Worm (Caenorhabditis elegans) whole organism, L3 larva: ENCODE data around the gene ZC190.4.

Experiments
- ZK546.5 ChIP-seq: sonication (generic microtip); optimal IDR thresholded peaks from 2 replicates; lab custom pipeline; 2017; ENCODE audit warnings: missing biosample characterization, missing genetic modification characterization
- ama-1 ChIP-seq: fragments of 150-350 bp; optimal IDR thresholded peaks from 2 replicates; lab custom pipeline; 2018
- ceh-16 ChIP-seq: sonication (generic microtip); optimal IDR thresholded peaks from 2 replicates; lab custom pipeline; 2017; ENCODE audit warnings: missing biosample characterization, missing genetic modification characterization
- ceh-28 ChIP-seq: fragments of 150-350 bp; optimal IDR thresholded peaks from 2 replicates; lab custom pipeline; 2014; ENCODE audit warnings: missing biosample characterization, missing genetic modification reagents, missing genetic modification characterization
- ceh-82 ChIP-seq: fragments of 150-350 bp; optimal IDR thresholded peaks from 2 replicates; lab custom pipeline; 2014; ENCODE audit warnings: missing biosample characterization, missing genetic modification characterization
- daf-12 ChIP-seq: fragments of 150-350 bp; optimal IDR thresholded peaks from 2 replicates; lab custom pipeline; 2014; ENCODE audit warnings: missing biosample characterization, missing genetic modification reagents, missing genetic modification characterization
- egl-27 ChIP-seq: sonication (generic microtip); optimal IDR thresholded peaks from 4 replicates; lab custom pipeline; 2017; ENCODE audit warnings: missing biosample characterization, missing genetic modification reagents, missing genetic modification characterization
- elt-1 ChIP-seq: fragments of 150-350 bp; optimal IDR thresholded peaks from 2 replicates; lab custom pipeline; 2014; ENCODE audit warnings: missing biosample characterization, missing genetic modification characterization
- elt-2 ChIP-seq: sonication (generic microtip); optimal IDR thresholded peaks from 2 replicates; lab custom pipeline; 2016; ENCODE audit warnings: missing genetic modification reagents, mild to moderate bottlenecking, missing genetic modification characterization, missing compliant biosample characterization
- elt-3 ChIP-seq, 3 experiments: fragments of 150-350 bp in 1 of 3; sonication (generic microtip) in 2 of 3; optimal IDR thresholded peaks; 2 replicates in 2 of 3; 4 replicates in 1 of 3; lab custom pipeline; 2014 to 2017; ENCODE audit warnings: missing biosample characterization in 3 of 3, missing genetic modification characterization in 3 of 3
- eor-1 ChIP-seq, 2 experiments: fragments of 150-350 bp; optimal IDR thresholded peaks; 2 replicates each; lab custom pipeline; 2014 to 2018; ENCODE audit warnings: missing biosample characterization in 2 of 2, missing genetic modification characterization in 2 of 2
- fkh-10 ChIP-seq: sonication (generic microtip); optimal IDR thresholded peaks from 2 replicates; lab custom pipeline; 2017; ENCODE audit warnings: missing biosample characterization, missing genetic modification reagents, missing genetic modification characterization
- jun-1 ChIP-seq: fragments of 150-350 bp; optimal IDR thresholded peaks from 2 replicates; lab custom pipeline; 2014; ENCODE audit warnings: missing biosample characterization, missing genetic modification reagents, missing genetic modification characterization
- lin-15B ChIP-seq: fragments of 150-350 bp; optimal IDR thresholded peaks from 2 replicates; lab custom pipeline; 2014; ENCODE audit warnings: missing biosample characterization, missing genetic modification characterization
- lin-39 ChIP-seq: fragments of 150-350 bp; optimal IDR thresholded peaks from 2 replicates; lab custom pipeline; 2018; ENCODE audit warnings: missing biosample characterization, missing genetic modification reagents, missing genetic modification characterization
- mml-1 ChIP-seq: fragments of 150-350 bp; sonication (generic microtip); optimal IDR thresholded peaks from 3 replicates; lab custom pipeline; 2014; ENCODE audit warnings: missing biosample characterization, missing genetic modification characterization
- nfya-1 ChIP-seq: sonication (generic microtip); optimal IDR thresholded peaks from 2 replicates; lab custom pipeline; 2017; ENCODE audit warnings: missing genetic modification characterization, mild to moderate bottlenecking, missing compliant biosample characterization, antibody characterized with exemption, moderate library complexity; ENCODE audit not compliant: insufficient read depth
- nhr-12 ChIP-seq: fragments of 150-350 bp; optimal IDR thresholded peaks from 2 replicates; lab custom pipeline; 2014; ENCODE audit warnings: missing biosample characterization, missing genetic modification characterization
- nhr-237 ChIP-seq: fragments of 150-350 bp; optimal IDR thresholded peaks from 2 replicates; lab custom pipeline; 2014; ENCODE audit warnings: missing biosample characterization, missing genetic modification characterization
- nhr-25 ChIP-seq: sonication (generic microtip); optimal IDR thresholded peaks from 2 replicates; lab custom pipeline; 2017; ENCODE audit warnings: missing biosample characterization, missing genetic modification characterization
- nhr-43 ChIP-seq: sonication (generic microtip); optimal IDR thresholded peaks from 2 replicates; lab custom pipeline; 2016; ENCODE audit warnings: mild to moderate bottlenecking, missing genetic modification characterization, missing compliant biosample characterization; ENCODE audit not compliant: poor library complexity, severe bottlenecking
- nhr-67 ChIP-seq: fragments of 150-350 bp; optimal IDR thresholded peaks from 2 replicates; lab custom pipeline; 2014; ENCODE audit warnings: missing biosample characterization, missing genetic modification characterization
- nhr-76 ChIP-seq: fragments of 150-350 bp; sonication (generic microtip); optimal IDR thresholded peaks from 5 replicates; lab custom pipeline; 2014; ENCODE audit warnings: missing biosample characterization, missing genetic modification characterization
- pha-4 ChIP-seq: fragments of 150-350 bp; optimal IDR thresholded peaks from 2 replicates; lab custom pipeline; 2014; ENCODE audit warnings: missing biosample characterization, missing genetic modification reagents, missing genetic modification characterization
- pqm-1 ChIP-seq: fragments of 150-350 bp; optimal IDR thresholded peaks from 2 replicates; lab custom pipeline; 2017; ENCODE audit warnings: missing biosample characterization, missing genetic modification characterization, inconsistent platforms
- sea-2 ChIP-seq: fragments of 150-350 bp; sonication (generic microtip); optimal IDR thresholded peaks from 4 replicates; lab custom pipeline; 2014; ENCODE audit warnings: missing biosample characterization, missing genetic modification reagents, missing genetic modification characterization
- skn-1 ChIP-seq: fragments of 150-350 bp; optimal IDR thresholded peaks from 2 replicates; lab custom pipeline; 2014; ENCODE audit warnings: missing biosample characterization, missing genetic modification characterization
- unc-39 ChIP-seq: sonication (generic microtip); optimal IDR thresholded peaks from 4 replicates; lab custom pipeline; 2017; ENCODE audit warnings: missing biosample characterization, missing genetic modification characterization
- unc-62 ChIP-seq: fragments of 150-350 bp; sonication (generic microtip); optimal IDR thresholded peaks from 4 replicates; lab custom pipeline; 2014; ENCODE audit warnings: missing biosample characterization, missing genetic modification reagents, missing genetic modification characterization
- zag-1 ChIP-seq: fragments of 150-350 bp; optimal IDR thresholded peaks from 2 replicates; lab custom pipeline; 2014; ENCODE audit warnings: missing biosample characterization, missing genetic modification characterization
- ztf-11 ChIP-seq: fragments of 150-350 bp; optimal IDR thresholded peaks from 2 replicates; lab custom pipeline; 2014; ENCODE audit warnings: missing biosample characterization, missing genetic modification characterization
- ztf-4 ChIP-seq: fragments of 150-350 bp; optimal IDR thresholded peaks from 2 replicates; lab custom pipeline; 2014; ENCODE audit warnings: missing biosample characterization, missing genetic modification characterization

Gene ZC190.4

ce11 chrV:8671568-8672123 is 5.8 kb downstream of the ZC190.4 start (continued):
- TF ChIP-seq ceh-28 (tag; lab: Kevin White, UChicago) (no peak), nhr-12 (tag; lab: Kevin White, UChicago) (no peak), pha-4 (tag; lab: Kevin White, UChicago) (no peak)
- TF ChIP-seq, all 47 proteins: peak for 4

ce11 chrV:8673498-8673897 is 7.6 kb downstream of the ZC190.4 start, which contains the start of gene ZC190.5:
ZC190.5 (minus strand) TSS chrV:8673598.
- TF ChIP-seq ceh-82 (tag; lab: Kevin White, UChicago) = no peak
- no peak for TF ChIP-seq nhr-76 (tag; lab: Kevin White, UChicago)
- no peak for TF ChIP-seq ztf-4 (tag; lab: Kevin White, UChicago)
- TF ChIP-seq pha-4 (tag; lab: Kevin White, UChicago) = no peak
- TF ChIP-seq eor-1 (tag; optimal IDR thresholded peaks at IDR 0.05; lab: Kevin White, UChicago) = no peak
- no peak for TF ChIP-seq skn-1 (tag; lab: Kevin White, UChicago)
- no peak for TF ChIP-seq ztf-11 (tag; lab: Kevin White, UChicago)
- TF ChIP-seq elt-1 = no peak
- TF ChIP-seq ceh-28 (tag; lab: Kevin White, UChicago) = no peak
- TF ChIP-seq, all 47 proteins: peak for 0

ce11 chrV:8677193-8677592 is 11.3 kb downstream of the ZC190.4 start, which contains the start of gene ZC190.6:
ZC190.6 (minus strand) TSS chrV:8677293.
- no peak for TF ChIP-seq fkh-10 (GFP tag; lab: Kevin White, UChicago)
- no peak for TF ChIP-seq mml-1 (tag; lab: Kevin White, UChicago)
- TF ChIP-seq ZK546.5 (tag; lab: Kevin White, UChicago) = no peak
- TF ChIP-seq sea-2 = no peak
- no peak for TF ChIP-seq nhr-76 (tag; lab: Kevin White, UChicago)
- TF ChIP-seq eor-1 (tag; optimal IDR thresholded peaks at IDR 0.05; lab: Kevin White, UChicago) = no peak
- TF ChIP-seq nfya-1 (tag; lab: Kevin White, UChicago) = no peak
- TF ChIP-seq unc-39 (tag; lab: Kevin White, UChicago) = no peak
- no peak for TF ChIP-seq ceh-16 (tag; lab: Kevin White, UChicago)
- no peak for TF ChIP-seq nhr-25
- TF ChIP-seq ceh-28 (tag; lab: Kevin White, UChicago) = no peak
- TF ChIP-seq daf-12 (tag; lab: Kevin White, UChicago) = no peak
- TF ChIP-seq unc-62 (GFP tag; lab: Kevin White, UChicago) = no peak

- TF ChIP-seq lin-39 (tag; lab: Kevin White, UChicago) (no peak), lin-15B (tag; lab: Kevin White, UChicago) (no peak), skn-1 (tag; lab: Kevin White, UChicago) (no peak), sea-2 (no peak), zag-1 (tag; lab: Kevin White, UChicago) (no peak), nhr-43 (tag; lab: Kevin White, UChicago) (no peak), ama-1 (lab: Kevin White, UChicago) (no peak), nhr-12 (tag; lab: Kevin White, UChicago) (no peak), nhr-67 (tag; lab: Kevin White, UChicago) (no peak), elt-3 (tag; optimal IDR thresholded peaks at IDR 0.05; lab: Kevin White, UChicago) (no peak), ceh-16 (tag; lab: Kevin White, UChicago) (no peak), jun-1 (tag; lab: Kevin White, UChicago) (no peak), unc-62 (GFP tag; lab: Kevin White, UChicago) (no peak), nhr-237 (tag; lab: Kevin White, UChicago) (no peak), daf-12 (tag; lab: Kevin White, UChicago) (no peak), ceh-28 (tag; lab: Kevin White, UChicago) (no peak), elt-1 (no peak), egl-27 (tag; lab: Kevin White, UChicago) (no peak), pha-4 (tag; lab: Kevin White, UChicago) (no peak), nhr-76 (tag; lab: Kevin White, UChicago) (no peak)
- TF ChIP-seq, all 47 proteins: peak for 0
Measured at ce11 chrV:8681050-8681449, 15.2 kb downstream of the ZC190.4 start, which contains the start of gene ZC190.2. ZC190.2 (plus strand) TSS chrV:8681350.

- TF ChIP-seq pqm-1 (tag; lab: Kevin White, UChicago) (peak; percentile 45), elt-2 (tag; lab: Kevin White, UChicago) (peak; percentile 70), sea-2 (no peak)
- TF ChIP-seq, all 47 proteins: peak for 2
Measured at ce11 chrV:8682719-8683118, 16.9 kb downstream of the ZC190.4 start, which contains the start of gene cln-3.3. cln-3.3 (plus strand) TSS chrV:8683052.
